Worm (Caenorhabditis elegans) whole organism, young adult: Measurements from ENCODE around the gene F25H9.7.

ENCODE experiments used
- B0035.1 ChIP-seq: sonication (generic microtip); optimal IDR thresholded peaks from 2 replicates; lab custom pipeline; 2016; ENCODE audit warnings: missing genetic modification characterization, mild to moderate bottlenecking, missing compliant biosample characterization, missing genotype, missing genetic modification reagents
- F37B4.10 ChIP-seq: fragments of 200-800 bp; sonication (Bioruptor generic); IDR thresholded peaks from 2 replicates; pipeline ENCODE4 v1.3.6; 2022; ENCODE audit warnings: missing genetic modification characterization, missing compliant biosample characterization
- athp-1 ChIP-seq: sonication (generic microtip); optimal IDR thresholded peaks from 2 replicates; lab custom pipeline; 2017; ENCODE audit warnings: mild to moderate bottlenecking, missing genetic modification characterization, missing compliant biosample characterization
- attf-3 ChIP-seq: fragments of 200-800 bp; sonication (Bioruptor generic); conservative IDR thresholded peaks from 2 replicates; pipeline ENCODE4 v1.3.6; 2022; ENCODE audit warnings: missing genetic modification reagents, missing genetic modification characterization, missing compliant biosample characterization
- ccch-3 ChIP-seq: fragments of 200-800 bp; sonication (Bioruptor generic); optimal IDR thresholded peaks from 2 replicates; lab custom pipeline; 2018; ENCODE audit warnings: mild to moderate bottlenecking, missing genetic modification characterization, missing compliant biosample characterization
- egl-18 ChIP-seq: fragments of 200-800 bp; sonication (Bioruptor generic); IDR thresholded peaks from 2 replicates; pipeline ENCODE4 v1.3.6; 2022; ENCODE audit warnings: missing genetic modification reagents, missing genetic modification characterization, missing compliant biosample characterization
- ets-4 ChIP-seq: fragments of 200-800 bp; sonication (Bioruptor generic); optimal IDR thresholded peaks from 2 replicates; lab custom pipeline; 2018; ENCODE audit warnings: mild to moderate bottlenecking, missing genetic modification characterization, missing compliant biosample characterization
- fkh-3 ChIP-seq: sonication (generic microtip); optimal IDR thresholded peaks from 2 replicates; lab custom pipeline; 2016; ENCODE audit warnings: mild to moderate bottlenecking, missing genetic modification characterization, missing compliant biosample characterization
- him-1 ChIP-seq: sonication (generic microtip); optimal IDR thresholded peaks from 2 replicates; lab custom pipeline; 2016; ENCODE audit warnings: missing genotype, missing genetic modification reagents, missing genetic modification characterization, missing compliant biosample characterization
- hrde-1 ChIP-seq: sonication (generic microtip); optimal IDR thresholded peaks from 2 replicates; lab custom pipeline; 2016; ENCODE audit warnings: missing genetic modification characterization, mild to moderate bottlenecking, missing compliant biosample characterization, moderate library complexity, missing genotype, missing genetic modification reagents, borderline replicate concordance
- hsf-1 ChIP-seq: fragments of 200-800 bp; sonication (Bioruptor generic); IDR thresholded peaks from 2 replicates; pipeline ENCODE4 v1.3.6; 2022; ENCODE audit warnings: missing genetic modification reagents, missing genetic modification characterization, missing compliant biosample characterization
- lsl-1 ChIP-seq: fragments of 200-800 bp; sonication (Bioruptor generic); optimal IDR thresholded peaks from 2 replicates; lab custom pipeline; 2018; ENCODE audit warnings: mild to moderate bottlenecking, missing genetic modification characterization, moderate library complexity, missing compliant biosample characterization
- madf-8 ChIP-seq: fragments of 200-800 bp; sonication (Bioruptor generic); conservative IDR thresholded peaks from 2 replicates; pipeline ENCODE4 v1.3.6; 2022; ENCODE audit warnings: missing genetic modification reagents, missing genetic modification characterization, missing compliant biosample characterization
- mes-4 ChIP-seq: sonication (generic microtip); optimal IDR thresholded peaks from 2 replicates; lab custom pipeline; 2016; ENCODE audit warnings: missing genotype, missing genetic modification characterization, missing compliant biosample characterization
- nfya-2 ChIP-seq: fragments of 200-800 bp; sonication (Bioruptor generic); IDR thresholded peaks from 2 replicates; pipeline ENCODE4 v1.3.6; 2022; ENCODE audit warnings: missing genetic modification reagents, missing genetic modification characterization, missing compliant biosample characterization
- pha-4 ChIP-seq: fragments of 150-350 bp; sonication (generic microtip); optimal IDR thresholded peaks from 2 replicates; lab custom pipeline; 2014; ENCODE audit warnings: missing biosample characterization, missing genetic modification reagents, missing genetic modification characterization
- sea-2 ChIP-seq: fragments of 200-800 bp; sonication (Bioruptor generic); IDR thresholded peaks from 2 replicates; pipeline ENCODE4 v1.3.6; 2022; ENCODE audit warnings: missing genetic modification characterization, missing compliant biosample characterization
- ztf-22 ChIP-seq: fragments of 200-800 bp; sonication (Bioruptor generic); optimal IDR thresholded peaks from 2 replicates; lab custom pipeline; 2018; ENCODE audit warnings: mild to moderate bottlenecking, missing genetic modification characterization, moderate library complexity, missing compliant biosample characterization

F25H9.7 gene

DNA sequence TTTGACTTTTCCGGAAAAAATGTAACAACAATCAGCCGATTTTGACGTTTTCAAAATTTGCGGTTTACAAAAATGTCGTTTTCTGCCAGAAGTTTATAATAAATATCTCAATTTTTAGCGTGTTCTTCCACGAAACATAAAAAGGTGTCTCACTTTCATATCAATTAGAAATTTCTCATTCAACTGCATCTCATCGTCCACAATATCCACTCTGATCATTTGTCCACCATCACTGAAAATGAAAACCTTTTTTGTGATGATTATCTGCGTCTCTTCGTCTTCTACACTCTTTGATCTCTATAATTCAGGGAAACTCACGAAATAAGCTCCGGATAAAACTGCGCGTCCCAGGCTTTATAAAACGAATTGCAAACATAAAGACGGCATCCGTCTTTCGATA is 44.3 kb downstream of the F25H9.7 start:
- no peak for TF ChIP-seq sea-2 (GFP tag; lab: Robert Waterston, UW)
- TF ChIP-seq hsf-1, result no peak
- TF ChIP-seq ztf-22 (GFP tag; lab: Kevin White, UChicago), result no peak

DNA sequence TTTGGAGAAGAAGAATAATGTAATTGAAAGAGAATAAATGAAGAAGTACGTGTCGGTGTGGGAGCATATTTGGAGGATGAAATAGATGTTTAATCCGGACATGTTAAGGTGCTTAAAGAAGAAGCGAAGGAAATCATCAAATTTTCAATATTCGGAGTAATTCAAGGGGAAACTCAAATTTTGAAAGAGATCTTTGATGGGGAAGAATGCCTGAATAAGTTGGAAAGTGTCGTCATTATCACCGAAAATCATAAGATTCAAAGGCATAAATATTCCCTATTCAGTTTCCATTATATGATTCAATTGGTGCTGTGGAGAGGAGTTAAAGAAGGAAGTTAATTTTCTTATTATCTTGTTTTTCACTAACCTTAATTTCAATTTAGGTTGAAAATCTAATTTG is 46.9 kb downstream of the F25H9.7 start, which contains the start of gene semi-1:
semi-1 (minus strand) TSS at position 101 of the 400 bp plus-strand sequence.
- TF ChIP-seq egl-18 (GFP tag; lab: Robert Waterston, UW) (no peak), hrde-1 (tag; lab: Kevin White, UChicago) (no peak), attf-3 (no peak), lsl-1 (no peak), madf-8 (GFP tag; lab: Robert Waterston, UW) (no peak), F37B4.10 (GFP tag; lab: Robert Waterston, UW) (no peak), ccch-3 (GFP tag; lab: Kevin White, UChicago) (no peak), fkh-3 (no peak), mes-4 (tag; lab: Kevin White, UChicago) (no peak), pha-4 (tag; lab: Kevin White, UChicago) (no peak), nfya-2 (no peak), B0035.1 (tag; lab: Kevin White, UChicago) (no peak), him-1 (tag; lab: Kevin White, UChicago) (no peak), athp-1 (tag; lab: Kevin White, UChicago) (no peak), ets-4 (GFP tag; lab: Kevin White, UChicago) (no peak)
- TF ChIP-seq, all 124 proteins: peak for 0
